Worm (Caenorhabditis elegans) whole organism, L3 larva: Measurements from ENCODE around the gene Y37H2A.13.

Source experiments
- R02D3.7 ChIP-seq: fragments of 150-350 bp; optimal IDR thresholded peaks from 2 replicates; lab custom pipeline; 2014; ENCODE audit warnings: missing biosample characterization, missing genetic modification characterization
- aly-2 ChIP-seq: fragments of 150-350 bp; optimal IDR thresholded peaks from 2 replicates; lab custom pipeline; 2014; ENCODE audit warnings: missing biosample characterization, missing genetic modification characterization
- ceh-28 ChIP-seq: fragments of 150-350 bp; optimal IDR thresholded peaks from 2 replicates; lab custom pipeline; 2014; ENCODE audit warnings: missing biosample characterization, missing genetic modification reagents, missing genetic modification characterization
- ceh-9 ChIP-seq: sonication (generic microtip); optimal IDR thresholded peaks from 2 replicates; lab custom pipeline; 2018; ENCODE audit warnings: missing biosample characterization, missing genetic modification characterization
- daf-12 ChIP-seq: fragments of 150-350 bp; optimal IDR thresholded peaks from 2 replicates; lab custom pipeline; 2014; ENCODE audit warnings: missing biosample characterization, missing genetic modification reagents, missing genetic modification characterization
- egl-27 ChIP-seq: sonication (generic microtip); optimal IDR thresholded peaks from 4 replicates; lab custom pipeline; 2017; ENCODE audit warnings: missing biosample characterization, missing genetic modification reagents, missing genetic modification characterization
- egl-5 ChIP-seq: fragments of 150-350 bp; optimal IDR thresholded peaks from 2 replicates; lab custom pipeline; 2017; ENCODE audit warnings: missing biosample characterization, missing genetic modification reagents, missing genetic modification characterization, inconsistent platforms
- elt-2 ChIP-seq: sonication (generic microtip); optimal IDR thresholded peaks from 2 replicates; lab custom pipeline; 2016; ENCODE audit warnings: missing genetic modification reagents, mild to moderate bottlenecking, missing genetic modification characterization, missing compliant biosample characterization
- eor-1 ChIP-seq, 2 experiments: fragments of 150-350 bp; optimal IDR thresholded peaks; 2 replicates each; lab custom pipeline; 2014 to 2018; ENCODE audit warnings: missing biosample characterization in 2 of 2, missing genetic modification characterization in 2 of 2
- hmg-11 ChIP-seq: sonication (generic microtip); optimal IDR thresholded peaks from 2 replicates; lab custom pipeline; 2016; ENCODE audit warnings: missing genetic modification characterization, missing compliant biosample characterization
- jun-1 ChIP-seq: fragments of 150-350 bp; optimal IDR thresholded peaks from 2 replicates; lab custom pipeline; 2014; ENCODE audit warnings: missing biosample characterization, missing genetic modification reagents, missing genetic modification characterization
- nhr-11 ChIP-seq: fragments of 150-350 bp; optimal IDR thresholded peaks from 2 replicates; lab custom pipeline; 2014; ENCODE audit warnings: missing biosample characterization, missing genetic modification characterization
- nhr-28 ChIP-seq: fragments of 150-350 bp; optimal IDR thresholded peaks from 2 replicates; lab custom pipeline; 2014; ENCODE audit warnings: missing biosample characterization, missing genetic modification characterization
- nhr-43 ChIP-seq: sonication (generic microtip); optimal IDR thresholded peaks from 2 replicates; lab custom pipeline; 2016; ENCODE audit warnings: mild to moderate bottlenecking, missing genetic modification characterization, missing compliant biosample characterization; ENCODE audit not compliant: poor library complexity, severe bottlenecking
- nhr-77 ChIP-seq: fragments of 150-350 bp; optimal IDR thresholded peaks from 2 replicates; lab custom pipeline; 2014; ENCODE audit warnings: missing biosample characterization, missing genetic modification characterization
- pqm-1 ChIP-seq: fragments of 150-350 bp; optimal IDR thresholded peaks from 2 replicates; lab custom pipeline; 2017; ENCODE audit warnings: missing biosample characterization, missing genetic modification characterization, inconsistent platforms
- skn-1 ChIP-seq: fragments of 150-350 bp; optimal IDR thresholded peaks from 2 replicates; lab custom pipeline; 2014; ENCODE audit warnings: missing biosample characterization, missing genetic modification characterization
- unc-62 ChIP-seq: fragments of 150-350 bp; sonication (generic microtip); optimal IDR thresholded peaks from 4 replicates; lab custom pipeline; 2014; ENCODE audit warnings: missing biosample characterization, missing genetic modification reagents, missing genetic modification characterization
- ztf-11 ChIP-seq: fragments of 150-350 bp; optimal IDR thresholded peaks from 2 replicates; lab custom pipeline; 2014; ENCODE audit warnings: missing biosample characterization, missing genetic modification characterization

Y37H2A.13 gene

DNA sequence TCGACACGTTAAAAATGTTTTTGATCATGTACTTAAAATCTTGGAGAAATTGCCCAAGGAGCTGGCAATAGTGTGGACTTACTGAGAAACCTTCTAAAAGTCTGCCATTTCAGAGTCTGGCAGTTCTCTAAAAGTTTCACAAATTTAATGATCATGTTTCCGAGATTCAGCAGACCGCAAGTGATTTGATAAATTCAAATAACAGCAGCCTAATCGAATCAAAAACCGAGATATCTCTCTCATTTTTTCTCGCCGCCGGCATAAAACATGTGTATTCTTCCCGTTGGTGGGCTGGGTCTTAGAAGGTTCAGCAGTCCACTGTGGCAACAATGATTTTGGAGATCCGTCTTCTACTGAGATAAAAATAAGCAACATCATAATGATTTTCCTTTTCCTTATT, 46.5 kb downstream of the Y37H2A.13 start, which contains the start of gene clec-246:
TSS of gene clec-246 (plus strand) at position 301 of the 400 bp plus-strand sequence.
- TF ChIP-seq skn-1 (no peak), ceh-9 (no peak)

DNA sequence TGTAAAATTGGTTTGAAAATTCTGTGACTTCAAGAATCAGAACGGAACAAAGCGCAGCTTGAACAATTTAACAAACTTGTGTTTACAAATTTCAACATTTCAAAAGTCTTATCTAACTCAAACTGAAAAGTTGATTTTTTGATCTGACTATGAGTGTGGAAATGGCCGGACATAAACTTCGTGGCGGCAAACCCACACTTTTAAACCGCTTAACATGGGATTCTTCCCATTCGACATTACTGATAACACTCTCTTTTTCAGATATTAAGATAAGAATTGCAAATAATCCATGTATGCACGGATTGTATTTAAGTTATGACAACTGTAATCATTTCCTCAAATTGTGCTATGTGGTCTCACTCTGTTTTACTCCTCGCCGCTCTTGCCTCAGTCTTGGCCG, 48.5 kb downstream of the Y37H2A.13 start, which contains the start of gene clec-42:
TSS of gene clec-42 (plus strand) at position 285 of the 400 bp plus-strand sequence.
- TF ChIP-seq skn-1: no peak
- TF ChIP-seq daf-12 (tag; lab: Kevin White, UChicago): no peak
- TF ChIP-seq egl-5 (tag; lab: Kevin White, UChicago): no peak
- no peak for TF ChIP-seq nhr-28 (tag; lab: Kevin White, UChicago)
- no peak for TF ChIP-seq hmg-11
- no peak for TF ChIP-seq R02D3.7
- TF ChIP-seq pqm-1 (tag; lab: Kevin White, UChicago): peak; percentile 31
- no peak for TF ChIP-seq nhr-11 (tag; lab: Kevin White, UChicago)
- TF ChIP-seq nhr-77 (tag; lab: Kevin White, UChicago): no peak
- no peak for TF ChIP-seq unc-62 (GFP tag; lab: Kevin White, UChicago)
- TF ChIP-seq nhr-43 (tag; lab: Kevin White, UChicago): no peak
- TF ChIP-seq eor-1 (tag; optimal IDR thresholded peaks at IDR 0.05; lab: Kevin White, UChicago): no peak
- TF ChIP-seq elt-2 (tag; lab: Kevin White, UChicago): peak; percentile 79
- TF ChIP-seq ceh-28 (tag; lab: Kevin White, UChicago): no peak
- TF ChIP-seq egl-27 (tag; lab: Kevin White, UChicago): no peak
- TF ChIP-seq jun-1: peak; percentile 1
- TF ChIP-seq ztf-11 (tag; lab: Kevin White, UChicago): no peak
- TF ChIP-seq aly-2 (tag; lab: Kevin White, UChicago): no peak
